Worm (Caenorhabditis elegans): ENCODE results near the gene lgc-12.

DNA sequence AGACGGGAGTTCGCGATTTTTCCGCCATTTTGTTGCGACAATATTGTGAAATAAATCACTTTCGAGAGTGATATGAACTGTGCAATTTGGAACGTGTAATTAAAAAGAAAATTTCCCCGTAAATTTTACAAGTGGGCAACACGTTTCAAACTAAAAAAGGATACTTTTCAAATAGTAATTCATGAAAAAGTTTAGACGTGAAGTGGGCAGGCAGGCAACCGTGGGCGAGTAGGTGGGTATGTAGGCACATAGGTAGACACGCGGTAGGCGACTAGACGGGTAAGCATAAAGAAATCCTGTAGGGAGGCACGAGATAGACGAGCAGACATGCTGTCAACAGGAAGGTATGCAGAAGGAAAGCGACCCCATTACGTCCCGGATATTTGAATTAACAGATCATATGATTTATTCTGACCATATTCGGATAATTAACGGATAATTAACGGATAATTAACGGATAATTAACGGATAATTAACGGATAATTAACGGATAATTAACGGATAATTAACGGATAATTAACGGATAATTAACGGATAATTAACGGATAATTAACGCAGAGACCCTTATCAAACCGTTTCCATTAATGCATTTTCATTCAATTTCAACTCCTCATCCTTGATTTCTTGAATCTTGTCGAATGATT is 31.4 kb downstream of the lgc-12 start, which contains the start of gene R13A5.11:
- TF ChIP-seq T22C8.4 (GFP tag; IDR thresholded peaks at IDR 0.05) (no peak), flt-1 (GFP tag; IDR thresholded peaks at IDR 0.05) (no peak), med-1 (GFP tag; optimal IDR thresholded peaks at IDR 0.05; ENCODE audit: insufficient read depth) (no peak), ref-1 (GFP tag; conservative IDR thresholded peaks at IDR 0.05) (no peak), ztf-23 (GFP tag; IDR thresholded peaks at IDR 0.05) (no peak), ztf-29 (GFP tag; IDR thresholded peaks at IDR 0.05) (no peak), tab-1 (GFP tag; IDR thresholded peaks at IDR 0.05) (no peak), cog-1 (tag; optimal IDR thresholded peaks at IDR 0.05) (no peak), klf-2 (GFP tag; conservative IDR thresholded peaks at IDR 0.05) (no peak)

Measured in whole organism, midembryonic.